Worm (Caenorhabditis elegans): Measurements from ENCODE around the gene nhr-189.

Gene nhr-189

DNA sequence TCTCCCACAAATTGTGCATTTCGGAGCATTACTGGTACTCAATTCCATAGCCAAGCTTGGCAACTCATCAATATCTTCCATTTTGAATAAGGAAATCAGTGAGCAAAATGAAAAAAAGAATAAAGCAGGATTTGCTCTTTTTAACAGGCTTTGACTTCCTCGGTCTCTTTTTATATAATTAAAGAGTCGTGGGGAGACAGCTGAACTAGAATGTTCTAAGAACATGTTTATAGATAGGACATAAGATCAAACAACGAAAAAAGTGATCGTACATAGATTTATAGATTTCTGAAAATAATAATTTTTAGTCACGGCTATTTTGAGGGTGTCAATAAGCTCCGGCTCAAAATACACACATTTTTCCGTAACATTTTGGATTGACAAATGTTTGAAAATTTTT, at the start of gene nhr-189:
TSS of gene nhr-189 (minus strand) at position 121 of the 400 bp plus-strand sequence.
- TF ChIP-seq cog-1 (tag; optimal IDR thresholded peaks at IDR 0.05) (no peak), klf-2 (GFP tag; conservative IDR thresholded peaks at IDR 0.05) (no peak), tab-1 (GFP tag; IDR thresholded peaks at IDR 0.05) (no peak), flt-1 (GFP tag; IDR thresholded peaks at IDR 0.05) (no peak), T22C8.4 (GFP tag; IDR thresholded peaks at IDR 0.05) (no peak), ztf-29 (GFP tag; IDR thresholded peaks at IDR 0.05) (no peak), med-1 (GFP tag; optimal IDR thresholded peaks at IDR 0.05; ENCODE audit: insufficient read depth) (no peak), ref-1 (GFP tag; conservative IDR thresholded peaks at IDR 0.05) (no peak), ztf-23 (GFP tag; IDR thresholded peaks at IDR 0.05) (no peak)

ce11 chrV:3905841-3906240, 45.8 kb upstream of the nhr-189 start, which contains the start of gene nhr-156:
nhr-156 (plus strand) TSS chrV:3906106.
- TF ChIP-seq ztf-29 (GFP tag; IDR thresholded peaks at IDR 0.05) (no peak), ztf-23 (GFP tag; IDR thresholded peaks at IDR 0.05) (no peak), cog-1 (tag; optimal IDR thresholded peaks at IDR 0.05) (no peak), flt-1 (GFP tag; IDR thresholded peaks at IDR 0.05) (no peak), T22C8.4 (GFP tag; IDR thresholded peaks at IDR 0.05) (no peak), ref-1 (GFP tag; conservative IDR thresholded peaks at IDR 0.05) (no peak), med-1 (GFP tag; optimal IDR thresholded peaks at IDR 0.05; ENCODE audit: insufficient read depth) (no peak), tab-1 (GFP tag; IDR thresholded peaks at IDR 0.05) (no peak), klf-2 (GFP tag; conservative IDR thresholded peaks at IDR 0.05) (no peak)

ce11 chrV:3903424-3903823, 43.4 kb upstream of the nhr-189 start:
- TF ChIP-seq ztf-23 (GFP tag; IDR thresholded peaks at IDR 0.05) (no peak), cog-1 (tag; optimal IDR thresholded peaks at IDR 0.05) (no peak), ref-1 (GFP tag; conservative IDR thresholded peaks at IDR 0.05) (no peak), T22C8.4 (GFP tag; IDR thresholded peaks at IDR 0.05) (no peak)

DNA sequence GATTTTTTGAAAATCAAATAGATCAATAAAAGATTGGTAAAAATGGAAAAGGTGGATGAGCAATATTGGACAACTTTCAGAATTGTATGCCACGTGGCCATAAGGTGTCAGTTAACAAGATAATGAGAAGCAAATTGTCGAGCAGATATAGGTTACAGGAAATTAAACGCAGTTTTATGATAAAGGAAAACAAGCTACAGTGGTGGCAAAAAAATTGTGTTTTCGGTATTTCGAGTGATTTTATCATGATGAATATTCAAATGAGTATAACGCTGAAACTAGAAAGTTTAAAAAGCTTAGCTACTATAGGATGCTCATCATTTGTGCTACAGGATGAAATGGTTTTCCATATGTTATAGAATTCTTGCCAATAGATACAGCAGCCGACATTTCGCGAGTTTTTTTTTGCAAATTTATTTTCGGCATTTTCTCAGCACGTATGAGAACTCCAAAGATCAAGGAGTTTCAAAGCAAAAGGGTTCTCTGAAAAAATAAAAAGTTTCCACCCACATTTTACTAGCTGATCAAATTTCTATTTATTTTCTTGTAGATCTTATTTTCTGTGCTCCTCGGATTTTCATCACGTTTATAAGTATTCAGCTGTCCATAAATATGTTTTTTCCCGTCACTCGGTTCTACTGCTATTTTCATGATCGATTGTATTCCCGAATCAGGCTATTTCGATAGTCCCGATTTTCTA, 42.6 kb upstream of the nhr-189 start, which contains the start of the genes str-229 and srh-190:
TSS of gene str-229 (minus strand) at position 101 of the 700 bp plus-strand sequence.
TSS of gene srh-190 (plus strand) at position 650 of the 700 bp plus-strand sequence.
- TF ChIP-seq ztf-29 (GFP tag; IDR thresholded peaks at IDR 0.05) = no peak
- TF ChIP-seq ztf-23 (GFP tag; IDR thresholded peaks at IDR 0.05) = no peak
- no peak for TF ChIP-seq T22C8.4 (GFP tag; IDR thresholded peaks at IDR 0.05)
- no peak for TF ChIP-seq flt-1 (GFP tag; IDR thresholded peaks at IDR 0.05)

- no peak for TF ChIP-seq flt-1 (GFP tag; IDR thresholded peaks at IDR 0.05)
- TF ChIP-seq T22C8.4 (GFP tag; IDR thresholded peaks at IDR 0.05) = no peak
Measured at ce11 chrV:3900102-3900501, 40.1 kb upstream of the nhr-189 start, which contains the start of gene irld-22. irld-22 (minus strand) TSS chrV:3900202.

DNA sequence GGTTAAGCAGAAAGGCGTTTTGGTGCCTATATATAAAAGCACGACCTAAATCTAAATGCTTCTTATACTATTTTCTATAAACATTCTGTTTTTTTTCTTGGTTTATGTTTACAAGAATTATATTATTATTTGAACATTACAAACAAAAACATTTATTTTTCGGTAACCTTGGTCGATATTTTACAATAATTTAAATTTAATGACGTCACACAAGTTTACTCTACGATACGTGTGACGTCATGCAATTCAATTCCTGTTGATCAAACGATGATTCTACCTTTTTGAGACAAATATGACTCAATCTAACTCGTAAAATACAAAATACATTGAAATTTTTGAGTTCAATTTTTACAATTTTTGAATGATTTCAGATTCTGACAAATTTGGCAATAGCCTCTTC, 36.0 kb upstream of the nhr-189 start:
- TF ChIP-seq flt-1 (GFP tag; IDR thresholded peaks at IDR 0.05) (no peak), ztf-23 (GFP tag; IDR thresholded peaks at IDR 0.05) (no peak), ref-1 (GFP tag; conservative IDR thresholded peaks at IDR 0.05) (no peak), klf-2 (GFP tag; conservative IDR thresholded peaks at IDR 0.05) (no peak), tab-1 (GFP tag; IDR thresholded peaks at IDR 0.05) (no peak), ztf-29 (GFP tag; IDR thresholded peaks at IDR 0.05) (no peak), cog-1 (tag; optimal IDR thresholded peaks at IDR 0.05) (no peak), med-1 (GFP tag; optimal IDR thresholded peaks at IDR 0.05; ENCODE audit: insufficient read depth) (no peak), T22C8.4 (GFP tag; IDR thresholded peaks at IDR 0.05) (no peak)

ce11 chrV:3894661-3895060, 34.6 kb upstream of the nhr-189 start, which contains the start of gene sre-9:
sre-9 (plus strand) TSS chrV:3894961.
- TF ChIP-seq med-1 (GFP tag; optimal IDR thresholded peaks at IDR 0.05; ENCODE audit: insufficient read depth) (no peak), ztf-29 (GFP tag; IDR thresholded peaks at IDR 0.05) (no peak), flt-1 (GFP tag; IDR thresholded peaks at IDR 0.05) (no peak), tab-1 (GFP tag; IDR thresholded peaks at IDR 0.05) (no peak), cog-1 (tag; optimal IDR thresholded peaks at IDR 0.05) (no peak), ref-1 (GFP tag; conservative IDR thresholded peaks at IDR 0.05) (no peak), ztf-23 (GFP tag; IDR thresholded peaks at IDR 0.05) (no peak), T22C8.4 (GFP tag; IDR thresholded peaks at IDR 0.05) (no peak), klf-2 (GFP tag; conservative IDR thresholded peaks at IDR 0.05) (no peak)

DNA sequence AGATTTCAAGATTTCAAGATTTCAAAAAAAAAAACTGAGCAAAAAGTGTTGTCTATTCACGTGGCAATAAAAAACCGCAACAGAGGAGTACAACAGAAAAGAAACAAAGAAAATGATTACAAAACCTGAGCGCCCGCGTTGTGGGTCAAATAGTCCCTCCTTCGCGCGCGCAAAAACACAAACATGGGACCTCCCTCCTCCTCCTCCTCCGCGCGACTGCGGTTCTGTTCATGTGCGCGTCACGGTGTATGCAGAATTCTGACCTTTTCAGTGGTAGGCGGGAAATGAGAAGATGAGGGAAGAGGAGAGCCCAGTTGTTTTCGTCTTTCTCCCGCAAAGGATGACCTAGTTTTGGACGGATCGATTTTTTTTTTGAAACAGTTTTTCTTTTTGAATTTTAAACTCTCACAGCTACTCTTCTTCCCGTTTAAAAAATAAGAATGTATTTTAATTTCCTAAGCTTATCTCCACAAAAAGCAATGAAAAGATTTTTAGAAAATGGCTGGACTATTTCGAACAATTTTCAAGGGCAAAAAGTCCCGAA, 32.4 kb upstream of the nhr-189 start, which contains the start of gene C17E7.4:
TSS of gene C17E7.4 (plus strand) at position 494 of the 544 bp plus-strand sequence.
- TF ChIP-seq T22C8.4 (GFP tag; IDR thresholded peaks at IDR 0.05) (no peak), ref-1 (GFP tag; conservative IDR thresholded peaks at IDR 0.05) (no peak), klf-2 (GFP tag; conservative IDR thresholded peaks at IDR 0.05) (no peak), ztf-23 (GFP tag; IDR thresholded peaks at IDR 0.05) (no peak), cog-1 (tag; optimal IDR thresholded peaks at IDR 0.05) (no peak), ztf-29 (GFP tag; IDR thresholded peaks at IDR 0.05) (no peak), tab-1 (GFP tag; IDR thresholded peaks at IDR 0.05) (no peak), flt-1 (GFP tag; IDR thresholded peaks at IDR 0.05) (no peak), med-1 (GFP tag; optimal IDR thresholded peaks at IDR 0.05; ENCODE audit: insufficient read depth) (no peak)

DNA sequence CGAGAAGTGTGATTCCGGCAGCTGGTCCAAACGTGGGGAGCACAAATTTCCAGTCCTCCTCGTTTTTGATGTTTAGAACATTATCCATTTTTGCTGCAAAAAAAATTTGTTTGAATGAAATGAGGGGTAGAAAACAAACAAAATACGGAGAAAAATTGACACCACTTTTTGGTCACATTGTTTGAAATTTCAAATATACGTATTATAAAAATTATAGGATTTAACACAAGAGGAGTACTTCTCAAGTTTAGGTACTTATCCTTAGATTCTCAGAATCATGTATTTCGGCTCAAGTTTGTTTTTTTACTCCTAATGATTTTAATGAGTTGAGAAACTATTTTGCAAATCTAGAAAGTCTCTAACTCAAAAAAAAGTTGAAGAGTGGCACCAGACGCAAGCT, 31.9 kb upstream of the nhr-189 start, which contains the start of gene C17E7.12:
TSS of gene C17E7.12 (minus strand) at position 101 of the 400 bp plus-strand sequence.
- no peak for TF ChIP-seq ztf-23 (GFP tag; IDR thresholded peaks at IDR 0.05)
- no peak for TF ChIP-seq cog-1 (tag; optimal IDR thresholded peaks at IDR 0.05)
- TF ChIP-seq med-1 (GFP tag; optimal IDR thresholded peaks at IDR 0.05; ENCODE audit: insufficient read depth) = no peak
- TF ChIP-seq flt-1 (GFP tag; IDR thresholded peaks at IDR 0.05) = no peak
- TF ChIP-seq ztf-29 (GFP tag; IDR thresholded peaks at IDR 0.05) = no peak
- TF ChIP-seq klf-2 (GFP tag; conservative IDR thresholded peaks at IDR 0.05) = no peak
- no peak for TF ChIP-seq ref-1 (GFP tag; conservative IDR thresholded peaks at IDR 0.05)
- TF ChIP-seq tab-1 (GFP tag; IDR thresholded peaks at IDR 0.05) = no peak
- TF ChIP-seq T22C8.4 (GFP tag; IDR thresholded peaks at IDR 0.05) = no peak

Measured in whole organism, midembryonic.